Worm (Caenorhabditis elegans) whole organism, young adult: ENCODE measurements around the gene ari-1.4.

Experiments used
- B0019.2 ChIP-seq: fragments of 200-800 bp; sonication (Bioruptor generic); conservative IDR thresholded peaks from 2 replicates; pipeline ENCODE4 v1.3.6; 2022; ENCODE audit warnings: missing genetic modification reagents, missing genetic modification characterization, missing compliant biosample characterization
- Y79H2A.3 ChIP-seq: fragments of 200-800 bp; sonication (Bioruptor generic); conservative IDR thresholded peaks from 2 replicates; pipeline ENCODE4 v1.3.6; 2022; ENCODE audit warnings: missing genetic modification reagents, missing genetic modification characterization, missing compliant biosample characterization
- pha-4 ChIP-seq: fragments of 150-350 bp; sonication (generic microtip); optimal IDR thresholded peaks from 2 replicates; lab custom pipeline; 2014; ENCODE audit warnings: missing biosample characterization, missing genetic modification reagents, missing genetic modification characterization

DNA sequence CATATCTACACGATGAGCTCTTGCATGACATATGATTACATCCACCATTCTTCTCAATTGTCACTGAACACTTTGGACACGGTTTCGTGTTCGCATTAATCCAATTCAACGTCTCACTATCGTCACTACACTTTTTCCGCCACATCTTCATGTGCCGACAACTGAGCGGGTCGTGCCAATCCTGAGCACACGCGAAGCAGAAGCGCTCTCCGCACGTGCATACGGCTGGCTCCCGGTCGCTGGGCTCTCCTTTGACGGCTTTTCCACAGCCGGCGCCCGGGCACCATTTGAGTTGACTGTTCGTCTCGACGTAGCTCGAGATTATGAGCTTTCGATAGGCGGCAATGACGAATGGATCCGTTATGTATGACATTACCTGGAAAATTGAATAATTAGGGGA lies 2.6 kb downstream of the ari-1.4 start:
- TF ChIP-seq pha-4 (tag; lab: Kevin White, UChicago) (no peak), B0019.2 (GFP tag; lab: Robert Waterston, UW) (no peak), Y79H2A.3 (GFP tag; lab: Robert Waterston, UW) (no peak)
